Worm (Caenorhabditis elegans): ENCODE measurements around the gene sdz-23.

sdz-23 gene

ce11 chrV:8075712-8076111, 23.7 kb upstream of the sdz-23 start, which contains the start of gene catp-3:
TSS of gene catp-3 (plus strand) at chrV:8076012.
- TF ChIP-seq ceh-82 (tag; optimal IDR thresholded peaks at IDR 0.05) (no peak), lin-39 (tag; optimal IDR thresholded peaks at IDR 0.05) (no peak), nhr-77 (tag; optimal IDR thresholded peaks at IDR 0.05) (no peak), egl-27 (tag; optimal IDR thresholded peaks at IDR 0.05) (no peak), unc-62 (GFP tag; optimal IDR thresholded peaks at IDR 0.05) (no peak), snpc-4 (tag; optimal IDR thresholded peaks at IDR 0.05) (no peak), nhr-10 (tag; optimal IDR thresholded peaks at IDR 0.05) (no peak), nhr-12 (tag; optimal IDR thresholded peaks at IDR 0.05) (no peak), elt-3 (tag; optimal IDR thresholded peaks at IDR 0.05) (no peak), R02D3.7 (tag; optimal IDR thresholded peaks at IDR 0.05) (no peak), dmd-4 (tag; optimal IDR thresholded peaks at IDR 0.05) (no peak), ZK546.5 (tag; optimal IDR thresholded peaks at IDR 0.05) (no peak), elt-1 (tag; optimal IDR thresholded peaks at IDR 0.05) (no peak), alr-1 (tag; optimal IDR thresholded peaks at IDR 0.05) (no peak), lsy-2 (tag; optimal IDR thresholded peaks at IDR 0.05) (no peak), skn-1 (tag; optimal IDR thresholded peaks at IDR 0.05) (no peak)

- TF ChIP-seq ztf-1 (GFP tag; conservative IDR thresholded peaks at IDR 0.05), result no peak
- TF ChIP-seq nhr-21 (tag; optimal IDR thresholded peaks at IDR 0.05), result no peak
- peak; percentile 5 for TF ChIP-seq sma-3 (GFP tag; optimal IDR thresholded peaks at IDR 0.05)
- no peak for TF ChIP-seq dmd-4 (tag; optimal IDR thresholded peaks at IDR 0.05)
- peak; percentile 17 for TF ChIP-seq egl-27 (tag; optimal IDR thresholded peaks at IDR 0.05)
- TF ChIP-seq unc-39 (tag; optimal IDR thresholded peaks at IDR 0.05), result no peak
- peak; percentile 77 for TF ChIP-seq sma-9 (GFP tag; optimal IDR thresholded peaks at IDR 0.05)
- no peak for TF ChIP-seq sma-9 (tag; optimal IDR thresholded peaks at IDR 0.05)
- no peak for TF ChIP-seq ztf-11 (tag; optimal IDR thresholded peaks at IDR 0.05)
- no peak for TF ChIP-seq nhr-11 (tag; optimal IDR thresholded peaks at IDR 0.05)
- no peak for TF ChIP-seq Y55F3AM.14 (GFP tag; optimal IDR thresholded peaks at IDR 0.05)
- no peak for TF ChIP-seq unc-55 (GFP tag; optimal IDR thresholded peaks at IDR 0.05)
- TF ChIP-seq nhr-6 (tag; optimal IDR thresholded peaks at IDR 0.05), result no peak
- TF ChIP-seq unc-62 (GFP tag; optimal IDR thresholded peaks at IDR 0.05), result no peak
- peak; percentile 51 for TF ChIP-seq blmp-1 (tag; optimal IDR thresholded peaks at IDR 0.05; ENCODE audit: insufficient read depth)
- TF ChIP-seq nhr-25 (tag; optimal IDR thresholded peaks at IDR 0.05), result peak; percentile 71
- no peak for TF ChIP-seq sem-4 (tag; optimal IDR thresholded peaks at IDR 0.05)
Observed at ce11 chrV:8079813-8080212, 19.6 kb upstream of the sdz-23 start.

ce11 chrV:8081579-8081978, 17.8 kb upstream of the sdz-23 start, which contains the start of gene str-131:
TSS of gene str-131 (minus strand) at chrV:8081679.
- no peak for TF ChIP-seq nhr-77 (tag; optimal IDR thresholded peaks at IDR 0.05)
- no peak for TF ChIP-seq alr-1 (tag; optimal IDR thresholded peaks at IDR 0.05)
- no peak for TF ChIP-seq ztf-1 (GFP tag; conservative IDR thresholded peaks at IDR 0.05)
- no peak for TF ChIP-seq nhr-12 (tag; optimal IDR thresholded peaks at IDR 0.05)
- no peak for TF ChIP-seq unc-39 (tag; optimal IDR thresholded peaks at IDR 0.05)
- TF ChIP-seq nhr-10 (tag; optimal IDR thresholded peaks at IDR 0.05), result no peak
- no peak for TF ChIP-seq crh-2 (tag; optimal IDR thresholded peaks at IDR 0.05)
- no peak for TF ChIP-seq lin-13 (GFP tag; optimal IDR thresholded peaks at IDR 0.05)
- no peak for TF ChIP-seq lin-11 (tag; optimal IDR thresholded peaks at IDR 0.05)
- TF ChIP-seq elt-1 (tag; optimal IDR thresholded peaks at IDR 0.05), result no peak
- TF ChIP-seq skn-1 (tag; optimal IDR thresholded peaks at IDR 0.05), result no peak
- no peak for TF ChIP-seq C34F6.9 (tag; optimal IDR thresholded peaks at IDR 0.05)

ce11 chrV:8085141-8085540, 14.3 kb upstream of the sdz-23 start, which contains the start of gene C09H5.7:
TSS of gene C09H5.7 (minus strand) at chrV:8085241.
- TF ChIP-seq mdl-1 (tag; optimal IDR thresholded peaks at IDR 0.05) (no peak), F13H6.1 (tag; optimal IDR thresholded peaks at IDR 0.05) (no peak), sma-9 (GFP tag; optimal IDR thresholded peaks at IDR 0.05) (no peak), sma-9 (tag; optimal IDR thresholded peaks at IDR 0.05) (no peak), skn-1 (tag; optimal IDR thresholded peaks at IDR 0.05) (no peak), unc-39 (tag; optimal IDR thresholded peaks at IDR 0.05) (no peak), ztf-11 (tag; optimal IDR thresholded peaks at IDR 0.05) (no peak)

- TF ChIP-seq ceh-16 (tag; optimal IDR thresholded peaks at IDR 0.05) (no peak), nhr-21 (tag; optimal IDR thresholded peaks at IDR 0.05) (no peak), sma-9 (GFP tag; optimal IDR thresholded peaks at IDR 0.05) (no peak), sma-9 (tag; optimal IDR thresholded peaks at IDR 0.05) (no peak), alr-1 (tag; optimal IDR thresholded peaks at IDR 0.05) (no peak), crh-2 (tag; optimal IDR thresholded peaks at IDR 0.05) (no peak), dmd-4 (tag; optimal IDR thresholded peaks at IDR 0.05) (no peak), nhr-25 (tag; optimal IDR thresholded peaks at IDR 0.05) (no peak), egl-27 (tag; optimal IDR thresholded peaks at IDR 0.05) (no peak), snpc-4 (tag; optimal IDR thresholded peaks at IDR 0.05) (no peak), lsy-2 (tag; optimal IDR thresholded peaks at IDR 0.05) (no peak), sma-3 (GFP tag; optimal IDR thresholded peaks at IDR 0.05) (no peak), mbf-1 (tag; optimal IDR thresholded peaks at IDR 0.05) (no peak), gmeb-1 (tag; optimal IDR thresholded peaks at IDR 0.05) (no peak), nhr-12 (tag; optimal IDR thresholded peaks at IDR 0.05) (no peak), lin-11 (tag; optimal IDR thresholded peaks at IDR 0.05) (no peak)
Observed at ce11 chrV:8090595-8090994, 8.8 kb upstream of the sdz-23 start, which contains the start of gene str-130. TSS of gene str-130 (minus strand) at chrV:8090695.

All from whole organism, L2 larva.